Worm (Caenorhabditis elegans): Measurements from ENCODE around the gene E02H1.1.

The E02H1.1 gene

ce11 chrII:9591071-9591470 is at the start of gene E02H1.1, which contains the start of gene tag-124:
Gene E02H1.1 (minus strand): TSS chrII:9591164.
Gene tag-124 (plus strand): TSS chrII:9591292.
- TF ChIP-seq nhr-43 (tag; optimal IDR thresholded peaks at IDR 0.05; ENCODE audit: poor library complexity, severe bottlenecking) (peak; percentile 92), lin-15B (tag; optimal IDR thresholded peaks at IDR 0.05) (peak; percentile 76), nhr-23 (tag; optimal IDR thresholded peaks at IDR 0.05) (peak; percentile 87), pha-4 (tag; optimal IDR thresholded peaks at IDR 0.05) (peak; percentile 77), lsy-12 (tag; optimal IDR thresholded peaks at IDR 0.05) (peak; percentile 72), skn-1 (tag; optimal IDR thresholded peaks at IDR 0.05) (no peak), ceh-9 (tag; optimal IDR thresholded peaks at IDR 0.05) (no peak), elt-3 (tag; optimal IDR thresholded peaks at IDR 0.05) (no peak), snpc-4 (tag; optimal IDR thresholded peaks at IDR 0.05) (peak; percentile 62), fos-1 (tag; optimal IDR thresholded peaks at IDR 0.05) (no peak), unc-62 (GFP tag; optimal IDR thresholded peaks at IDR 0.05) (no peak), ceh-28 (tag; optimal IDR thresholded peaks at IDR 0.05) (peak; percentile 15), nhr-25 (tag; optimal IDR thresholded peaks at IDR 0.05) (peak; percentile 74), pqm-1 (tag; optimal IDR thresholded peaks at IDR 0.05) (peak; percentile 21), nhr-76 (tag; optimal IDR thresholded peaks at IDR 0.05) (no peak), hmg-11 (tag; optimal IDR thresholded peaks at IDR 0.05) (peak; percentile 35), egl-27 (tag; optimal IDR thresholded peaks at IDR 0.05) (no peak), eor-1 (tag; optimal IDR thresholded peaks at IDR 0.05) (peak in 1 of 2 experiments; percentile 69), elt-2 (tag; optimal IDR thresholded peaks at IDR 0.05) (peak; percentile 17), nhr-12 (tag; optimal IDR thresholded peaks at IDR 0.05) (no peak), egl-5 (tag; optimal IDR thresholded peaks at IDR 0.05) (no peak), aly-2 (tag; optimal IDR thresholded peaks at IDR 0.05) (no peak), nfya-1 (tag; optimal IDR thresholded peaks at IDR 0.05; ENCODE audit: insufficient read depth) (peak; percentile 72), nhr-11 (tag; optimal IDR thresholded peaks at IDR 0.05) (peak; percentile 34)

- TF ChIP-seq nhr-25 (tag; optimal IDR thresholded peaks at IDR 0.05) (no peak), egl-5 (tag; optimal IDR thresholded peaks at IDR 0.05) (no peak), nhr-28 (tag; optimal IDR thresholded peaks at IDR 0.05) (no peak), hmg-11 (tag; optimal IDR thresholded peaks at IDR 0.05) (no peak), lsy-12 (tag; optimal IDR thresholded peaks at IDR 0.05) (no peak), ceh-9 (tag; optimal IDR thresholded peaks at IDR 0.05) (no peak), mdl-1 (tag; optimal IDR thresholded peaks at IDR 0.05) (no peak), snpc-4 (tag; optimal IDR thresholded peaks at IDR 0.05) (no peak), lin-15B (tag; optimal IDR thresholded peaks at IDR 0.05) (no peak), fkh-10 (GFP tag; optimal IDR thresholded peaks at IDR 0.05) (no peak), jun-1 (tag; optimal IDR thresholded peaks at IDR 0.05) (no peak), ztf-4 (tag; optimal IDR thresholded peaks at IDR 0.05) (no peak), ceh-82 (tag; optimal IDR thresholded peaks at IDR 0.05) (no peak), nhr-12 (tag; optimal IDR thresholded peaks at IDR 0.05) (no peak), nhr-23 (tag; optimal IDR thresholded peaks at IDR 0.05) (no peak), skn-1 (tag; optimal IDR thresholded peaks at IDR 0.05) (no peak), ceh-16 (tag; optimal IDR thresholded peaks at IDR 0.05) (no peak), sea-2 (GFP tag; optimal IDR thresholded peaks at IDR 0.05) (no peak)
Measured at ce11 chrII:9636300-9636699, 45.3 kb upstream of the E02H1.1 start, which contains the start of gene ZK1307.7. Gene ZK1307.7 (plus strand): TSS chrII:9636600.

- TF ChIP-seq nhr-76 (tag; optimal IDR thresholded peaks at IDR 0.05) (no peak), nhr-43 (tag; optimal IDR thresholded peaks at IDR 0.05; ENCODE audit: poor library complexity, severe bottlenecking) (no peak), egl-27 (tag; optimal IDR thresholded peaks at IDR 0.05) (no peak), ceh-82 (tag; optimal IDR thresholded peaks at IDR 0.05) (no peak)
Measured at ce11 chrII:9625930-9626329, 35.0 kb upstream of the E02H1.1 start.

- TF ChIP-seq lin-15B (tag; optimal IDR thresholded peaks at IDR 0.05) = peak; percentile 40
- TF ChIP-seq nhr-237 (tag; optimal IDR thresholded peaks at IDR 0.05) = no peak
- TF ChIP-seq hmg-11 (tag; optimal IDR thresholded peaks at IDR 0.05) = peak; percentile 33
- no peak for TF ChIP-seq ceh-16 (tag; optimal IDR thresholded peaks at IDR 0.05)
- TF ChIP-seq unc-62 (GFP tag; optimal IDR thresholded peaks at IDR 0.05) = no peak
- peak; percentile 22 for TF ChIP-seq lin-39 (tag; optimal IDR thresholded peaks at IDR 0.05)
- TF ChIP-seq fkh-2 (tag; optimal IDR thresholded peaks at IDR 0.05) = no peak
- no peak for TF ChIP-seq nhr-67 (tag; optimal IDR thresholded peaks at IDR 0.05)
- no peak for TF ChIP-seq zag-1 (tag; optimal IDR thresholded peaks at IDR 0.05)
- no peak for TF ChIP-seq ztf-4 (tag; optimal IDR thresholded peaks at IDR 0.05)
- peak; percentile 45 for TF ChIP-seq elt-2 (tag; optimal IDR thresholded peaks at IDR 0.05)
- no peak for TF ChIP-seq jun-1 (tag; optimal IDR thresholded peaks at IDR 0.05)
- TF ChIP-seq fkh-10 (GFP tag; optimal IDR thresholded peaks at IDR 0.05) = no peak
- TF ChIP-seq pqm-1 (tag; optimal IDR thresholded peaks at IDR 0.05) = peak; percentile 34
- peak; percentile 34 for TF ChIP-seq nfya-1 (tag; optimal IDR thresholded peaks at IDR 0.05; ENCODE audit: insufficient read depth)
- TF ChIP-seq pha-4 (tag; optimal IDR thresholded peaks at IDR 0.05) = peak; percentile 9
- TF ChIP-seq skn-1 (tag; optimal IDR thresholded peaks at IDR 0.05) = no peak
Measured at ce11 chrII:9624110-9624695, 33.2 kb upstream of the E02H1.1 start, which contains the start of the genes dnj-20 and ZK1307.8. Gene dnj-20 (minus strand): TSS chrII:9624176. Gene ZK1307.8 (plus strand): TSS chrII:9624613.
